Worm (Caenorhabditis elegans): ENCODE data around the gene gex-3.

DNA sequence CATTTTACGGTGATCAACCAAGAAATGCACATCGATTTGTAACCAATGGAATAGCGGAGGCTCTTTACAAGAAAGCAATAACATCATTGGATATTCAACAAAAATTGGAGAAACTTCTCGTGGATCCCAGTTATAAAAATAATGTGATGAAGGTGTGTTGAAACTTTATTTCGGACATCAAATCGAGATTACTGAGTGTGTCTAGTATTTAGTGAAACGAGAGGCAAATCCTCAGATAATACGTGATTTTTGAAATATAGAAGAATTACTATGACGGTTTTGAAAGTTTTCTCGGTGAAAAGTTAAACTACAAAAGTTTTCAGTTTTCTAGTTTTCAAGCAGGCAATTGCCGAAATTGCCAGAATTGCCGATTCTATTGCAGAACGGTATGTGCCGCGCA lies 27.5 kb downstream of the gex-3 start:
- no peak for TF ChIP-seq gei-8 (GFP tag; optimal IDR thresholded peaks at IDR 0.05)
- TF ChIP-seq ceh-28 (tag; optimal IDR thresholded peaks at IDR 0.05): no peak
- TF ChIP-seq fos-1 (tag; optimal IDR thresholded peaks at IDR 0.05): no peak
- TF ChIP-seq ceh-82 (tag; optimal IDR thresholded peaks at IDR 0.05): no peak
